Worm (Caenorhabditis elegans) whole organism, L2 larva: ENCODE measurements around the gene F09E5.16.
"Not testable (repeated sequence)": the region's sequence is repeated elsewhere in the genome, so short reads cannot be mapped to it uniquely, and the experiment has no call there.

Source experiments
- C34F6.9 ChIP-seq: fragments of 150-350 bp; optimal IDR thresholded peaks from 2 replicates; lab custom pipeline; 2014; ENCODE audit warnings: missing biosample characterization, missing genetic modification characterization
- F13H6.1 ChIP-seq: sonication (generic microtip); optimal IDR thresholded peaks from 2 replicates; lab custom pipeline; 2016; ENCODE audit warnings: missing genetic modification characterization, missing compliant biosample characterization
- Y55F3AM.14 ChIP-seq: fragments of 200-800 bp; sonication (Bioruptor generic); optimal IDR thresholded peaks from 2 replicates; lab custom pipeline; 2018; ENCODE audit warnings: mild to moderate bottlenecking, missing genetic modification characterization, missing compliant biosample characterization
- ZK546.5 ChIP-seq: sonication (generic microtip); optimal IDR thresholded peaks from 2 replicates; lab custom pipeline; 2017; ENCODE audit warnings: missing biosample characterization, missing genetic modification characterization
- ama-1 ChIP-seq: fragments of 150-350 bp; optimal IDR thresholded peaks from 2 replicates; lab custom pipeline; 2018; ENCODE audit warnings: inconsistent platforms
- blmp-1 ChIP-seq: sonication (generic microtip); optimal IDR thresholded peaks from 2 replicates; lab custom pipeline; 2017; ENCODE audit warnings: missing genetic modification characterization, mild to moderate bottlenecking, missing compliant biosample characterization, antibody characterized with exemption, moderate library complexity; ENCODE audit not compliant: insufficient read depth
- ceh-16 ChIP-seq: fragments of 150-350 bp; optimal IDR thresholded peaks from 2 replicates; lab custom pipeline; 2014; ENCODE audit warnings: missing biosample characterization, missing genetic modification characterization
- crh-2 ChIP-seq: sonication (generic microtip); optimal IDR thresholded peaks from 2 replicates; lab custom pipeline; 2017; ENCODE audit warnings: missing biosample characterization, missing genetic modification characterization
- elt-3 ChIP-seq: sonication (generic microtip); optimal IDR thresholded peaks from 2 replicates; lab custom pipeline; 2017; ENCODE audit warnings: missing biosample characterization, missing genetic modification characterization
- fos-1 ChIP-seq: fragments of 150-350 bp; optimal IDR thresholded peaks from 2 replicates; lab custom pipeline; 2014; ENCODE audit warnings: missing biosample characterization, missing genetic modification characterization
- gmeb-1 ChIP-seq: fragments of 150-350 bp; optimal IDR thresholded peaks from 2 replicates; lab custom pipeline; 2014; ENCODE audit warnings: missing biosample characterization, missing genetic modification characterization
- lin-13 ChIP-seq: fragments of 150-350 bp; optimal IDR thresholded peaks from 2 replicates; lab custom pipeline; 2014; ENCODE audit warnings: missing biosample characterization, missing genetic modification reagents, missing genetic modification characterization
- lsy-2 ChIP-seq, 2 experiments: fragments of 150-350 bp in 1 of 2; sonication (generic microtip) in 1 of 2; optimal IDR thresholded peaks; 2 replicates each; lab custom pipeline; 2014 to 2017; ENCODE audit warnings: missing biosample characterization in 2 of 2, missing genetic modification characterization in 2 of 2
- mab-5 ChIP-seq: fragments of 150-350 bp; optimal IDR thresholded peaks from 2 replicates; lab custom pipeline; 2014; ENCODE audit warnings: missing biosample characterization, missing genetic modification characterization
- mbf-1 ChIP-seq: sonication (generic microtip); optimal IDR thresholded peaks from 2 replicates; lab custom pipeline; 2017; ENCODE audit warnings: missing biosample characterization, missing genetic modification characterization
- nhr-10 ChIP-seq: sonication (generic microtip); optimal IDR thresholded peaks from 2 replicates; lab custom pipeline; 2017; ENCODE audit warnings: missing biosample characterization, missing genetic modification characterization
- nhr-12 ChIP-seq: fragments of 150-350 bp; optimal IDR thresholded peaks from 2 replicates; lab custom pipeline; 2014; ENCODE audit warnings: missing biosample characterization, missing genetic modification characterization
- nhr-129 ChIP-seq: fragments of 150-350 bp; optimal IDR thresholded peaks from 2 replicates; lab custom pipeline; 2014; ENCODE audit warnings: missing biosample characterization, missing genetic modification characterization
- nhr-21 ChIP-seq: fragments of 150-350 bp; optimal IDR thresholded peaks from 2 replicates; lab custom pipeline; 2014; ENCODE audit warnings: missing biosample characterization, missing genetic modification characterization
- nhr-237 ChIP-seq: fragments of 150-350 bp; optimal IDR thresholded peaks from 2 replicates; lab custom pipeline; 2014; ENCODE audit warnings: missing biosample characterization, missing genetic modification characterization
- nhr-25 ChIP-seq: fragments of 150-350 bp; sonication (generic microtip); optimal IDR thresholded peaks from 3 replicates; lab custom pipeline; 2014; ENCODE audit warnings: missing biosample characterization, missing genetic modification characterization
- nhr-77 ChIP-seq: fragments of 150-350 bp; optimal IDR thresholded peaks from 2 replicates; lab custom pipeline; 2014; ENCODE audit warnings: missing biosample characterization, missing genetic modification characterization
- sem-4 ChIP-seq: fragments of 150-350 bp; optimal IDR thresholded peaks from 2 replicates; lab custom pipeline; 2014; ENCODE audit warnings: missing biosample characterization, missing genetic modification reagents, missing genetic modification characterization
- skn-1 ChIP-seq: sonication (generic microtip); optimal IDR thresholded peaks from 2 replicates; lab custom pipeline; 2017; ENCODE audit warnings: missing biosample characterization, missing genetic modification characterization
- sma-3 ChIP-seq: sonication (generic microtip); optimal IDR thresholded peaks from 2 replicates; lab custom pipeline; 2016; ENCODE audit warnings: missing genetic modification reagents, missing genetic modification characterization, missing compliant biosample characterization
- sma-9 ChIP-seq, 2 experiments: fragments of 150-350 bp in 1 of 2; sonication (generic microtip) in 1 of 2; optimal IDR thresholded peaks; 2 replicates each; lab custom pipeline; 2014 to 2016; ENCODE audit warnings: missing genetic modification characterization in 2 of 2, mild to moderate bottlenecking in 1 of 2, missing biosample characterization in 1 of 2, missing compliant biosample characterization in 1 of 2, missing genetic modification reagents in 1 of 2, moderate library complexity in 1 of 2
- snpc-4 ChIP-seq: fragments of 150-350 bp; optimal IDR thresholded peaks from 2 replicates; lab custom pipeline; 2014; ENCODE audit warnings: missing biosample characterization, missing genetic modification characterization
- unc-55 ChIP-seq: fragments of 150-350 bp; sonication (generic microtip); optimal IDR thresholded peaks from 3 replicates; lab custom pipeline; 2014; ENCODE audit warnings: missing biosample characterization, missing genetic modification reagents, missing genetic modification characterization
- zag-1 ChIP-seq: fragments of 150-350 bp; optimal IDR thresholded peaks from 2 replicates; lab custom pipeline; 2014; ENCODE audit warnings: missing biosample characterization, missing genetic modification characterization
- ztf-1 ChIP-seq: fragments of 200-800 bp; sonication (Bioruptor generic); conservative IDR thresholded peaks from 2 replicates; pipeline ENCODE4 v1.3.6; 2022; ENCODE audit warnings: missing genetic modification characterization, missing compliant biosample characterization
- ztf-11 ChIP-seq: sonication (generic microtip); optimal IDR thresholded peaks from 2 replicates; lab custom pipeline; 2017; ENCODE audit warnings: missing biosample characterization, missing genetic modification characterization
- ztf-4 ChIP-seq: fragments of 150-350 bp; optimal IDR thresholded peaks from 2 replicates; lab custom pipeline; 2014; ENCODE audit warnings: missing biosample characterization, missing genetic modification characterization

F09E5.16 gene

DNA sequence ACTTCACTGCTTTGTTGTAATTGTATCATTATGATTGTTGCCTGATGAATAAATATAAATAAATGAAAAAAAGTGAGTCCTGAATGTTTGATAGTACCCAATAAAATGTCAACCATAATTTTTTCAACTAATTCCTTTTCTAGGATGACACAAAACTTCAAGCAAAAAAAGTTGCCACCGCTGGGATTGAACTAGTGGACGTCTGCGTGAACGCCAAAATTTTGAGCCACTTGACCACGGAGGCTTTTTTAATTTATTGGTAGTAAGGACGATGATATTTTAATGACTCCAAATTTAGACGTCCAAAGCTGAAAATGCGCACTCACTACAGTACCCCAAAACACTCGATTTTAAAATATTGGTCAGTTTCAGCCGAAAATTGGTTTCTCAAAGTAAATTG, 11.9 kb downstream of the F09E5.16 start:
- TF ChIP-seq nhr-77 (tag; lab: Kevin White, UChicago) = no peak
- TF ChIP-seq ztf-4 (tag; lab: Kevin White, UChicago) = no peak
- peak; percentile 22 for TF ChIP-seq sma-3 (GFP tag; lab: Kevin White, UChicago)
- peak; percentile 25 for TF ChIP-seq Y55F3AM.14 (GFP tag; lab: Kevin White, UChicago)
- TF ChIP-seq sma-9 (GFP tag; optimal IDR thresholded peaks at IDR 0.05; lab: Kevin White, UChicago) = peak; percentile 17
- TF ChIP-seq sma-9 (tag; optimal IDR thresholded peaks at IDR 0.05; lab: Kevin White, UChicago) = no peak
- TF ChIP-seq elt-3 = no peak
- TF ChIP-seq lsy-2 (tag; optimal IDR thresholded peaks at IDR 0.05; lab: Kevin White, UChicago) = peak in 1 of 2 experiments; percentile 22
- TF ChIP-seq, all 48 proteins: peak for 4

- TF ChIP-seq zag-1 (tag; lab: Kevin White, UChicago) (no peak), nhr-237 (tag; lab: Kevin White, UChicago) (no peak), blmp-1 (no peak), nhr-12 (tag; lab: Kevin White, UChicago) (no peak), lin-13 (GFP tag; lab: Kevin White, UChicago) (no peak), sem-4 (tag; lab: Kevin White, UChicago) (no peak), crh-2 (tag; lab: Kevin White, UChicago) (no peak), ama-1 (lab: Kevin White, UChicago) (no peak), skn-1 (tag; lab: Kevin White, UChicago) (no peak), mbf-1 (tag; lab: Kevin White, UChicago) (no peak), nhr-21 (tag; lab: Kevin White, UChicago) (no peak), mab-5 (tag; lab: Kevin White, UChicago) (no peak)
These were observed 13.7 kb downstream of the F09E5.16 start, which contains the start of gene F09E5.7 for ce11 chrII:5351799-5352198. TSS of gene F09E5.7 (plus strand) at chrII:5352099.

ce11 chrII:5350357-5350756, 15.2 kb downstream of the F09E5.16 start, which contains the start of gene F09E5.8:
TSS of gene F09E5.8 (plus strand) at chrII:5350669.
- not testable (repeated sequence) for TF ChIP-seq ama-1 (lab: Kevin White, UChicago); nhr-10 (tag; lab: Kevin White, UChicago); fos-1 (tag; lab: Kevin White, UChicago)

- TF ChIP-seq F13H6.1 (peak; percentile 54), unc-55 (GFP tag; lab: Kevin White, UChicago) (peak; percentile 65), C34F6.9 (peak; percentile 64), nhr-25 (tag; lab: Kevin White, UChicago) (peak; percentile 31), crh-2 (tag; lab: Kevin White, UChicago) (peak; percentile 50), sma-9 (GFP tag; optimal IDR thresholded peaks at IDR 0.05; lab: Kevin White, UChicago) (peak; percentile 46), snpc-4 (tag; lab: Kevin White, UChicago) (peak; percentile 23), gmeb-1 (tag; lab: Kevin White, UChicago) (peak; percentile 94), nhr-21 (tag; lab: Kevin White, UChicago) (peak; percentile 37), lsy-2 (tag; optimal IDR thresholded peaks at IDR 0.05; lab: Kevin White, UChicago) (peak; percentile 53 to 77), lin-13 (GFP tag; lab: Kevin White, UChicago) (peak; percentile 82), nhr-129 (tag; lab: Kevin White, UChicago) (peak; percentile 69), sma-3 (GFP tag; lab: Kevin White, UChicago) (peak; percentile 55), mab-5 (tag; lab: Kevin White, UChicago) (peak; percentile 27)
- TF ChIP-seq sma-9 (tag; optimal IDR thresholded peaks at IDR 0.05; lab: Kevin White, UChicago) = not testable (repeated sequence)
These were observed 19.2 kb downstream of the F09E5.16 start for ce11 chrII:5346350-5346749.

DNA sequence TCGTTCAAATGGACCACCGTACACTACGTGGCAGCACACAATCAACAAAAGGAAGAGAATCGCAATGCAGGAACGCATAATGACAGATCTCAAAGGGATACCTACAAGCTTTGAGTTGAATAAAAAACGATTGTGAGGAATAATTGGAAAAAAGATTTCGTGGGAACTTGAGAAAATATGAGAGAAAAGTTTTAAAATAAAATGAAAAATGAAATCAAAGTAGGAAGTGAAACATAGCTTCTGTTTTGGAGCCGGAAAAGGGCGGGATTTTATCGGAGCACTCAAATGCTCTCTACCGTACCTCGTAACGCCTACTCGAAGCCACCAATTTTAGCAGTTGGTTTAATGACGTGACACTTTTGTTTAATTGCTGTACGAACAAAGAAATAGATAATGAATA, 20.8 kb downstream of the F09E5.16 start, which contains the start of gene F09E5.14:
TSS of gene F09E5.14 (minus strand) at position 101 of the 400 bp plus-strand sequence.
- TF ChIP-seq sma-3 (GFP tag; lab: Kevin White, UChicago) (no peak), nhr-237 (tag; lab: Kevin White, UChicago) (no peak), ztf-1 (GFP tag; lab: Robert Waterston, UW) (no peak), sem-4 (tag; lab: Kevin White, UChicago) (no peak), mab-5 (tag; lab: Kevin White, UChicago) (no peak), crh-2 (tag; lab: Kevin White, UChicago) (no peak), ztf-11 (tag; lab: Kevin White, UChicago) (no peak), nhr-10 (tag; lab: Kevin White, UChicago) (no peak), mbf-1 (tag; lab: Kevin White, UChicago) (no peak), nhr-12 (tag; lab: Kevin White, UChicago) (no peak), sma-9 (GFP tag; optimal IDR thresholded peaks at IDR 0.05; lab: Kevin White, UChicago) (no peak), sma-9 (tag; optimal IDR thresholded peaks at IDR 0.05; lab: Kevin White, UChicago) (no peak), elt-3 (no peak), ztf-4 (tag; lab: Kevin White, UChicago) (no peak), ZK546.5 (tag; lab: Kevin White, UChicago) (no peak), ceh-16 (tag; lab: Kevin White, UChicago) (no peak), lsy-2 (tag; optimal IDR thresholded peaks at IDR 0.05; lab: Kevin White, UChicago) (no peak), C34F6.9 (no peak)
